Worm (Caenorhabditis elegans) whole organism, L1 larva: Measurements from ENCODE around the gene spe-27.

Experiments used
- C04F5.9 ChIP-seq: sonication (generic microtip); optimal IDR thresholded peaks from 2 replicates; lab custom pipeline; 2016; ENCODE audit warnings: missing genetic modification characterization, missing compliant biosample characterization
- C16A3.4 ChIP-seq: fragments of 150-350 bp; optimal IDR thresholded peaks from 2 replicates; lab custom pipeline; 2014; ENCODE audit warnings: missing biosample characterization, missing genetic modification characterization
- F16B12.6 ChIP-seq: fragments of 150-350 bp; optimal IDR thresholded peaks from 2 replicates; lab custom pipeline; 2014; ENCODE audit warnings: missing biosample characterization, missing genetic modification characterization
- Y116A8C.19 ChIP-seq: sonication (generic microtip); optimal IDR thresholded peaks from 2 replicates; lab custom pipeline; 2016; ENCODE audit warnings: missing compliant biosample characterization, missing genetic modification characterization, borderline replicate concordance
- aha-1 ChIP-seq: fragments of 150-350 bp; optimal IDR thresholded peaks from 2 replicates; lab custom pipeline; 2014; ENCODE audit warnings: missing biosample characterization, missing genetic modification characterization
- blmp-1 ChIP-seq: fragments of 150-350 bp; optimal IDR thresholded peaks from 2 replicates; lab custom pipeline; 2014; ENCODE audit warnings: missing biosample characterization, missing genetic modification characterization
- ceh-82 ChIP-seq, 3 experiments: fragments of 150-350 bp in 1 of 3; sonication (generic microtip) in 2 of 3; optimal IDR thresholded peaks; 2 replicates each; lab custom pipeline; 2014 to 2017; ENCODE audit warnings: missing biosample characterization in 3 of 3, missing genetic modification characterization in 3 of 3
- ceh-88 ChIP-seq: fragments of 200-800 bp; sonication (Bioruptor generic); IDR thresholded peaks from 2 replicates; pipeline ENCODE4 v1.3.6; 2022; ENCODE audit warnings: missing genetic modification characterization, missing compliant biosample characterization
- ceh-90 ChIP-seq: sonication (generic microtip); optimal IDR thresholded peaks from 2 replicates; lab custom pipeline; 2016; ENCODE audit warnings: missing genetic modification characterization, missing compliant biosample characterization
- ces-1 ChIP-seq: fragments of 150-350 bp; optimal IDR thresholded peaks from 2 replicates; lab custom pipeline; 2014; ENCODE audit warnings: missing biosample characterization, missing genetic modification reagents, missing genetic modification characterization
- dsc-1 ChIP-seq: sonication (generic microtip); optimal IDR thresholded peaks from 2 replicates; lab custom pipeline; 2016; ENCODE audit warnings: mild to moderate bottlenecking, missing genetic modification characterization, missing compliant biosample characterization
- efl-1 ChIP-seq, 4 experiments: fragments of 150-350 bp; optimal IDR thresholded peaks in 3 of 4; peaks in 1 of 4; 1 replicate in 1 of 4; 2 replicates in 3 of 4; lab custom pipeline; 2014; ENCODE audit warnings: missing biosample characterization in 2 of 4, missing genetic modification characterization in 2 of 4, missing genetic modification reagents in 2 of 4
- efl-3 ChIP-seq: fragments of 200-800 bp; sonication (Bioruptor generic); optimal IDR thresholded peaks from 2 replicates; lab custom pipeline; 2018; ENCODE audit warnings: mild to moderate bottlenecking, missing genetic modification characterization, missing compliant biosample characterization
- egl-13 ChIP-seq: sonication (generic microtip); optimal IDR thresholded peaks from 2 replicates; lab custom pipeline; 2016; ENCODE audit warnings: missing genotype, missing genetic modification reagents, missing genetic modification characterization, missing compliant biosample characterization
- ets-5 ChIP-seq: fragments of 200-800 bp; sonication (Bioruptor generic); IDR thresholded peaks from 2 replicates; pipeline ENCODE4 v1.3.6; 2022; ENCODE audit warnings: missing genetic modification characterization, missing compliant biosample characterization
- fkh-10 ChIP-seq: sonication (generic microtip); optimal IDR thresholded peaks from 2 replicates; lab custom pipeline; 2017; ENCODE audit warnings: missing biosample characterization, missing genetic modification reagents, missing genetic modification characterization
- fkh-4 ChIP-seq: sonication (generic microtip); optimal IDR thresholded peaks from 2 replicates; lab custom pipeline; 2016; ENCODE audit warnings: missing compliant biosample characterization, missing genetic modification characterization, borderline replicate concordance
- fkh-8 ChIP-seq: sonication (generic microtip); optimal IDR thresholded peaks from 2 replicates; lab custom pipeline; 2016; ENCODE audit warnings: mild to moderate bottlenecking, missing genetic modification characterization, missing compliant biosample characterization
- irx-1 ChIP-seq: sonication (generic microtip); optimal IDR thresholded peaks from 2 replicates; lab custom pipeline; 2016; ENCODE audit warnings: missing genetic modification characterization, missing compliant biosample characterization
- isw-1 ChIP-seq: fragments of 200-800 bp; sonication (Bioruptor generic); IDR thresholded peaks from 2 replicates; pipeline ENCODE4 v1.3.6; 2022; ENCODE audit warnings: missing genetic modification characterization, missing compliant biosample characterization
- lin-13 ChIP-seq: fragments of 150-350 bp; optimal IDR thresholded peaks from 2 replicates; lab custom pipeline; 2014; ENCODE audit warnings: missing biosample characterization, missing genetic modification reagents, missing genetic modification characterization
- lin-14 ChIP-seq: fragments of 200-800 bp; sonication (Bioruptor generic); optimal IDR thresholded peaks from 2 replicates; lab custom pipeline; 2018; ENCODE audit warnings: mild to moderate bottlenecking, missing genetic modification characterization, moderate library complexity, missing compliant biosample characterization
- lin-35 ChIP-seq, 2 experiments: fragments of 150-350 bp; optimal IDR thresholded peaks; 2 replicates each; lab custom pipeline; 2014; ENCODE audit warnings: missing biosample characterization in 2 of 2, missing genetic modification characterization in 2 of 2, missing genetic modification reagents in 2 of 2
- lin-39 ChIP-seq: fragments of 150-350 bp; optimal IDR thresholded peaks from 2 replicates; lab custom pipeline; 2014; ENCODE audit warnings: missing biosample characterization, missing genetic modification reagents, missing genetic modification characterization
- lsy-2 ChIP-seq, 2 experiments: fragments of 150-350 bp; optimal IDR thresholded peaks; 2 replicates each; lab custom pipeline; 2014; ENCODE audit warnings: missing biosample characterization in 2 of 2, missing genetic modification characterization in 2 of 2
- mab-9 ChIP-seq: fragments of 200-800 bp; sonication (Bioruptor generic); IDR thresholded peaks from 2 replicates; pipeline ENCODE4 v1.3.6; 2022; ENCODE audit warnings: missing genetic modification reagents, missing genetic modification characterization, missing compliant biosample characterization
- mdl-1 ChIP-seq, 2 experiments: fragments of 150-350 bp; optimal IDR thresholded peaks; 2 replicates each; lab custom pipeline; 2014 to 2017; ENCODE audit warnings: missing biosample characterization in 2 of 2, missing genetic modification characterization in 2 of 2, inconsistent platforms in 1 of 2
- mef-2 ChIP-seq: fragments of 150-350 bp; optimal IDR thresholded peaks from 2 replicates; lab custom pipeline; 2014; ENCODE audit warnings: missing biosample characterization, missing genetic modification characterization
- mep-1 ChIP-seq: fragments of 150-350 bp; optimal IDR thresholded peaks from 2 replicates; lab custom pipeline; 2014; ENCODE audit warnings: missing biosample characterization, missing genetic modification characterization
- nhr-11 ChIP-seq: fragments of 150-350 bp; optimal IDR thresholded peaks from 2 replicates; lab custom pipeline; 2014; ENCODE audit warnings: missing biosample characterization, missing genetic modification characterization
- nhr-19 ChIP-seq: fragments of 200-800 bp; sonication (Bioruptor generic); conservative IDR thresholded peaks from 2 replicates; pipeline ENCODE4 v1.3.6; 2022; ENCODE audit warnings: missing genetic modification characterization, missing compliant biosample characterization
- nhr-20 ChIP-seq: sonication (generic microtip); optimal IDR thresholded peaks from 2 replicates; lab custom pipeline; 2016; ENCODE audit warnings: mild to moderate bottlenecking, missing genetic modification characterization, missing compliant biosample characterization
- nhr-47 ChIP-seq: sonication (generic microtip); optimal IDR thresholded peaks from 2 replicates; lab custom pipeline; 2016; ENCODE audit warnings: mild to moderate bottlenecking, missing genetic modification characterization, moderate library complexity, missing compliant biosample characterization
- nhr-71 ChIP-seq: sonication (generic microtip); optimal IDR thresholded peaks from 2 replicates; lab custom pipeline; 2016; ENCODE audit warnings: mild to moderate bottlenecking, missing genetic modification characterization, moderate library complexity, missing compliant biosample characterization
- nhr-90 ChIP-seq: sonication (generic microtip); optimal IDR thresholded peaks from 2 replicates; lab custom pipeline; 2016; ENCODE audit warnings: mild to moderate bottlenecking, missing genetic modification characterization, missing compliant biosample characterization; ENCODE audit not compliant: poor library complexity
- pqm-1 ChIP-seq: sonication (generic microtip); optimal IDR thresholded peaks from 3 replicates; lab custom pipeline; 2017; ENCODE audit warnings: missing biosample characterization, missing genetic modification characterization
- rnt-1 ChIP-seq: sonication (generic microtip); optimal IDR thresholded peaks from 2 replicates; lab custom pipeline; 2016; ENCODE audit warnings: mild to moderate bottlenecking, missing genetic modification characterization, moderate library complexity, missing compliant biosample characterization
- skn-1 ChIP-seq: fragments of 150-350 bp; optimal IDR thresholded peaks from 2 replicates; lab custom pipeline; 2014; ENCODE audit warnings: missing biosample characterization, missing genetic modification characterization
- snu-23 ChIP-seq: sonication (generic microtip); optimal IDR thresholded peaks from 2 replicates; lab custom pipeline; 2016; ENCODE audit warnings: missing genetic modification characterization, missing compliant biosample characterization
- sox-4 ChIP-seq: sonication (generic microtip); optimal IDR thresholded peaks from 2 replicates; lab custom pipeline; 2016; ENCODE audit warnings: missing genetic modification characterization, missing compliant biosample characterization
- swsn-7 ChIP-seq: sonication (generic microtip); optimal IDR thresholded peaks from 2 replicates; lab custom pipeline; 2016; ENCODE audit warnings: missing genetic modification characterization, missing compliant biosample characterization
- tbx-2 ChIP-seq: sonication (generic microtip); optimal IDR thresholded peaks from 2 replicates; lab custom pipeline; 2016; ENCODE audit warnings: missing genetic modification characterization, missing compliant biosample characterization
- unc-130 ChIP-seq: fragments of 150-350 bp; optimal IDR thresholded peaks from 2 replicates; lab custom pipeline; 2017; ENCODE audit warnings: missing biosample characterization, missing genetic modification characterization, inconsistent platforms
- unc-30 ChIP-seq: sonication (generic microtip); optimal IDR thresholded peaks from 2 replicates; lab custom pipeline; 2017; ENCODE audit warnings: missing biosample characterization, missing genetic modification characterization
- unc-86 ChIP-seq: sonication (generic microtip); optimal IDR thresholded peaks from 2 replicates; lab custom pipeline; 2016; ENCODE audit warnings: missing genetic modification characterization, missing compliant biosample characterization
- xbp-1 ChIP-seq: sonication (generic microtip); optimal IDR thresholded peaks from 2 replicates; lab custom pipeline; 2016; ENCODE audit warnings: missing genetic modification characterization, missing compliant biosample characterization
- ztf-11 ChIP-seq, 2 experiments: sonication (generic microtip); optimal IDR thresholded peaks; 2 replicates each; lab custom pipeline; 2016 to 2017; ENCODE audit warnings: missing genetic modification characterization in 2 of 2, missing biosample characterization in 1 of 2, missing compliant biosample characterization in 1 of 2
- ztf-4 ChIP-seq: fragments of 150-350 bp; optimal IDR thresholded peaks from 2 replicates; lab custom pipeline; 2014; ENCODE audit warnings: missing biosample characterization, missing genetic modification characterization

The spe-27 gene

ce11 chrIV:5850765-5851377 lies 14.8 kb downstream of the spe-27 start:
- no peak for TF ChIP-seq unc-86
- no peak for TF ChIP-seq lin-13 (GFP tag; lab: Kevin White, UChicago)
- TF ChIP-seq pqm-1 (tag; lab: Kevin White, UChicago): no peak
- TF ChIP-seq rnt-1 (tag; lab: Kevin White, UChicago): no peak

DNA sequence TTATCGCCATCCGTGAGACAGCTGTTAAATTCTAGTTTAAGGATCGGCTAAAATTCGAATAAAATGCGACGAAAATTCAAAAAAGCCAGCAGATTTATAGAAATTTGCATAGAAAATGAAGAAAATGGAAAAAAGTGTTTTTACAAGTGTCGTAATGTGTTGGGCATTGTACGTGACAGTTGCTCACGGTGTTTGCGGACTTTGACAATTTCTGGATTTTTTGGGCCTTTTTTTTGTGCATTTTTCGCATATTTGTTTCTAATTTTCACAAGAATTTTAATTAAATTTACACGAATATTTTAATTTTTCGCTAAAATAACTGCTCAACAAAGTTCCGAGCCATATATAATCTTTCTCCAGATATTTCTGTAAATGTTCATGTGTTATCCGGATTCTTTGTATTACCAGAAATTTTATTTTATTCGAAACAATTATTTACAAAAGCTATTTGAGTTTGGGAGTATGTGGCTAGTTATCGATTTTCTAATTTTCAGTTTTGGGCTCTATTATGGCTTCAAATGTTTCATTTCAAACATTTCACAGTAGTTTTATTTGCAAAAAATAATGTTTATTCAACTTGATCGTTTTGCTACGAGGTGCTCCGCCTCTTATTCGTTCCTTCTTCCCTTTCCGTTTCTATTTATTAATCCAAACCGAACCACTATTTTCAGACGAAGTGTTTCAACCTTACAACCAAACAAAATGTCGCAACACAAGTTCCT lies 17.6 kb downstream of the spe-27 start, which contains the start of gene sams-3:
Gene sams-3, plus strand, starts transcription at position 672 of the 722 bp plus-strand sequence.
- no peak for TF ChIP-seq ztf-4
- peak; percentile 53 for TF ChIP-seq unc-130 (tag; lab: Kevin White, UChicago)
- peak; percentile 29 for TF ChIP-seq mep-1
- peak; percentile 41 to 65 for TF ChIP-seq efl-1 (optimal IDR thresholded peaks at IDR 0.05; lab: Kevin White, UChicago)
- peak; percentile 62 to 94 for TF ChIP-seq efl-1 (GFP tag; optimal IDR thresholded peaks at IDR 0.05 in 1 of 2; lab: Kevin White, UChicago)
- TF ChIP-seq nhr-47: peak; percentile 54
- TF ChIP-seq aha-1: no peak
- peak; percentile 89 for TF ChIP-seq mab-9 (GFP tag; lab: Robert Waterston, UW)
- TF ChIP-seq nhr-19 (GFP tag; lab: Robert Waterston, UW): peak; percentile 51
- no peak for TF ChIP-seq ceh-90 (tag; lab: Kevin White, UChicago)
- TF ChIP-seq nhr-71: peak; percentile 68
- TF ChIP-seq ceh-88: no peak
- TF ChIP-seq unc-30 (tag; lab: Kevin White, UChicago): no peak
- TF ChIP-seq ceh-82 (tag; optimal IDR thresholded peaks at IDR 0.05; lab: Kevin White, UChicago): peak in 2 of 3 experiments; percentile 16 to 46
- peak; percentile 93 for TF ChIP-seq F16B12.6 (tag; lab: Kevin White, UChicago)
- peak; percentile 40 for TF ChIP-seq xbp-1 (tag; lab: Kevin White, UChicago)
- peak; percentile 44 for TF ChIP-seq nhr-20 (tag; lab: Kevin White, UChicago)
- no peak for TF ChIP-seq unc-86
- peak; percentile 57 for TF ChIP-seq swsn-7
- peak; percentile 57 for TF ChIP-seq lin-39 (tag; lab: Kevin White, UChicago)
- TF ChIP-seq snu-23 (GFP tag; lab: Kevin White, UChicago): peak; percentile 64
- no peak for TF ChIP-seq ets-5
- TF ChIP-seq C04F5.9 (tag; lab: Kevin White, UChicago): no peak
- no peak for TF ChIP-seq efl-3 (GFP tag; lab: Kevin White, UChicago)
- peak; percentile 27 for TF ChIP-seq C16A3.4 (tag; lab: Kevin White, UChicago)
- TF ChIP-seq lin-14 (GFP tag; lab: Kevin White, UChicago): no peak
- peak; percentile 46 to 57 for TF ChIP-seq lin-35 (GFP tag; optimal IDR thresholded peaks at IDR 0.05; lab: Kevin White, UChicago)
- peak; percentile 8 for TF ChIP-seq dsc-1 (tag; lab: Kevin White, UChicago)
- TF ChIP-seq lsy-2 (tag; optimal IDR thresholded peaks at IDR 0.05; lab: Kevin White, UChicago): peak; percentile 70 to 73
- TF ChIP-seq ztf-11 (tag; optimal IDR thresholded peaks at IDR 0.05; lab: Kevin White, UChicago): peak in 1 of 2 experiments; percentile 15
- TF ChIP-seq mdl-1 (tag; optimal IDR thresholded peaks at IDR 0.05; lab: Kevin White, UChicago): no peak
- TF ChIP-seq isw-1 (GFP tag; lab: Robert Waterston, UW): peak; percentile 15; the same call in 1 of the 2 replicates
- TF ChIP-seq skn-1: no peak
- peak; percentile 96 for TF ChIP-seq tbx-2
- TF ChIP-seq sox-4 (tag; lab: Kevin White, UChicago): no peak
- peak; percentile 20 for TF ChIP-seq lin-13 (GFP tag; lab: Kevin White, UChicago)
- no peak for TF ChIP-seq ces-1 (GFP tag; lab: Kevin White, UChicago)
- TF ChIP-seq fkh-8 (tag; lab: Kevin White, UChicago): no peak
- TF ChIP-seq Y116A8C.19 (tag; lab: Kevin White, UChicago): no peak
- TF ChIP-seq irx-1 (tag; lab: Kevin White, UChicago): peak; percentile 12
- TF ChIP-seq fkh-10 (GFP tag; lab: Kevin White, UChicago): no peak
- TF ChIP-seq nhr-11 (tag; lab: Kevin White, UChicago): no peak
- peak; percentile 28 for TF ChIP-seq nhr-90 (tag; lab: Kevin White, UChicago)
- no peak for TF ChIP-seq egl-13
- peak; percentile 51 for TF ChIP-seq rnt-1 (tag; lab: Kevin White, UChicago)
- no peak for TF ChIP-seq fkh-4
- peak; percentile 15 for TF ChIP-seq blmp-1 (tag; lab: Kevin White, UChicago)
- no peak for TF ChIP-seq mef-2
